Worm (Caenorhabditis elegans): ENCODE data around the gene srab-10.

DNA sequence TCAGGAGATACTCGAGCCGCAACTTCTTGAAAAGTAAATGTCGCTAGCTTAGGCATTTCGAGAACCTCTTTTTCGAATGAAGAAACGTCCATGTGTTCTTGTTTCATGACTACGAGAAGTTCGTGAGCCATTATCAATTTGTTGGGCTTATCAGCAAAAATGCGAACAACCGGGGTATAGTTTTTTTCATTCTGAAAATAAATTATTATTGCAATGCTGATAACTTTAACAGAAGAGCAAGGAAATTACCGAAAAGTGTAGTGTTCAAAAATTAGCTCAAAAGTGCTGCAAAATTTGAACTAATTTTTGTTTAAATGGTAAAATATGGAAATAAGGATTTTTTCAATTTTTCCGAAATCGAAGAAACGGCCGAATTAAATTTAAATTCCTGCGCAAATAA lies 32.2 kb downstream of the srab-10 start:
- TF ChIP-seq nhr-76 (tag; optimal IDR thresholded peaks at IDR 0.05) = no peak
- TF ChIP-seq elt-3 (tag; optimal IDR thresholded peaks at IDR 0.05) = no peak
- TF ChIP-seq lin-13 (tag; optimal IDR thresholded peaks at IDR 0.05) = no peak
- TF ChIP-seq lsy-2 (tag; optimal IDR thresholded peaks at IDR 0.05) = no peak
- no peak for TF ChIP-seq ztf-11 (tag; optimal IDR thresholded peaks at IDR 0.05)
- TF ChIP-seq nhr-237 (tag; optimal IDR thresholded peaks at IDR 0.05) = no peak
- no peak for TF ChIP-seq unc-39 (tag; optimal IDR thresholded peaks at IDR 0.05)
- TF ChIP-seq ces-1 (GFP tag; optimal IDR thresholded peaks at IDR 0.05) = no peak
- no peak for TF ChIP-seq drap-1 (GFP tag; optimal IDR thresholded peaks at IDR 0.05)
- no peak for TF ChIP-seq bed-3 (GFP tag; optimal IDR thresholded peaks at IDR 0.05)
- no peak for TF ChIP-seq ceh-83 (GFP tag; optimal IDR thresholded peaks at IDR 0.05)
